Fruit fly (Drosophila melanogaster) whole organism, embryonic: ENCODE results near the gene Mms19.

Experiments used
- Atf-2 ChIP-seq: fragments of 200-800 bp; sonication (Bioruptor generic); optimal IDR thresholded peaks from 2 replicates; lab custom pipeline; 2016; ENCODE audit warnings: missing biosample characterization, missing genetic modification characterization
- CG10267 ChIP-seq: fragments of 200-800 bp; sonication (Bioruptor generic); optimal IDR thresholded peaks from 2 replicates; lab custom pipeline; 2018; ENCODE audit warnings: missing biosample characterization, mild to moderate bottlenecking, missing genetic modification characterization, moderate library complexity
- CG10274 ChIP-seq: fragments of 200-800 bp; sonication (Bioruptor generic); optimal IDR thresholded peaks from 3 replicates; lab custom pipeline; 2017; ENCODE audit warnings: missing biosample characterization, mild to moderate bottlenecking, missing genetic modification characterization
- CG11398 ChIP-seq: fragments of 200-800 bp; sonication (Bioruptor generic); optimal IDR thresholded peaks from 2 replicates; lab custom pipeline; 2016; ENCODE audit warnings: missing biosample characterization, missing genetic modification characterization
- CG12236 ChIP-seq: fragments of 200-800 bp; sonication (Bioruptor generic); optimal IDR thresholded peaks from 2 replicates; lab custom pipeline; 2016; ENCODE audit warnings: missing biosample characterization, missing genetic modification characterization
- CG12299 ChIP-seq: fragments of 200-800 bp; sonication (Bioruptor generic); optimal IDR thresholded peaks from 2 replicates; lab custom pipeline; 2018; ENCODE audit warnings: missing biosample characterization, mild to moderate bottlenecking, missing genetic modification characterization
- CG15011 ChIP-seq: fragments of 200-800 bp; sonication (Bioruptor generic); optimal IDR thresholded peaks from 3 replicates; lab custom pipeline; 2018; ENCODE audit warnings: missing biosample characterization, mild to moderate bottlenecking, missing genetic modification characterization
- CG15696 ChIP-seq: fragments of 200-800 bp; sonication (Bioruptor generic); optimal IDR thresholded peaks from 2 replicates; lab custom pipeline; 2019; ENCODE audit warnings: missing biosample characterization, mild to moderate bottlenecking, missing genetic modification characterization, moderate library complexity
- CG1792 ChIP-seq: fragments of 200-800 bp; sonication (Bioruptor generic); optimal IDR thresholded peaks from 2 replicates; lab custom pipeline; 2016; ENCODE audit warnings: missing biosample characterization, missing genetic modification characterization
- CG34224 ChIP-seq: fragments of 200-800 bp; sonication (Bioruptor generic); IDR thresholded peaks from 3 replicates; pipeline ENCODE4 v1.3.6; 2022; ENCODE audit warnings: missing biosample characterization, missing genetic modification characterization; ENCODE audit not compliant: partially characterized antibody
- CG34422 ChIP-seq: fragments of 200-800 bp; sonication (Bioruptor generic); IDR thresholded peaks from 3 replicates; pipeline ENCODE4 v1.3.6; 2022; ENCODE audit warnings: missing biosample characterization, missing genetic modification characterization
- CG42726 ChIP-seq: fragments of 200-800 bp; sonication (Bioruptor generic); IDR thresholded peaks from 2 replicates; pipeline ENCODE4 v1.3.6; 2022; ENCODE audit warnings: missing biosample characterization, missing genetic modification characterization; ENCODE audit not compliant: partially characterized antibody
- CG4730 ChIP-seq: fragments of 200-800 bp; sonication (Bioruptor generic); IDR thresholded peaks from 2 replicates; pipeline ENCODE4 v1.3.6; 2022; ENCODE audit warnings: missing biosample characterization, missing genetic modification characterization
- CG6175 ChIP-seq: fragments of 200-800 bp; sonication (Bioruptor generic); IDR thresholded peaks from 3 replicates; pipeline ENCODE4 v1.3.6; 2022; ENCODE audit warnings: missing biosample characterization, missing genetic modification characterization
- CG6654 ChIP-seq: fragments of 200-800 bp; sonication (Bioruptor generic); optimal IDR thresholded peaks from 2 replicates; lab custom pipeline; 2017; ENCODE audit warnings: missing biosample characterization, mild to moderate bottlenecking, missing genetic modification characterization
- CG9876 ChIP-seq: fragments of 200-800 bp; sonication (Bioruptor generic); optimal IDR thresholded peaks from 2 replicates; lab custom pipeline; 2016; ENCODE audit warnings: missing biosample characterization, missing genetic modification characterization
- CTCF ChIP-seq: fragments of 200-800 bp; sonication (Bioruptor generic); optimal IDR thresholded peaks from 2 replicates; lab custom pipeline; 2017; ENCODE audit warnings: missing biosample characterization, mild to moderate bottlenecking, missing genetic modification characterization, moderate library complexity
- Deaf1 ChIP-seq: fragments of 200-800 bp; optimal IDR thresholded peaks from 3 replicates; lab custom pipeline; 2019; ENCODE audit warnings: missing biosample characterization, mild to moderate bottlenecking, missing genetic modification characterization, moderate library complexity
- Dek ChIP-seq: fragments of 200-800 bp; sonication (Bioruptor generic); optimal IDR thresholded peaks from 3 replicates; lab custom pipeline; 2019; ENCODE audit warnings: missing biosample characterization, mild to moderate bottlenecking, missing genetic modification characterization, moderate library complexity
- Elba2 ChIP-seq: fragments of 200-800 bp; sonication (Bioruptor generic); optimal IDR thresholded peaks from 3 replicates; lab custom pipeline; 2016; ENCODE audit warnings: missing biosample characterization, missing genetic modification characterization
- HLH54F ChIP-seq: fragments of 200-800 bp; sonication (Bioruptor generic); optimal IDR thresholded peaks from 3 replicates; lab custom pipeline; 2016; ENCODE audit warnings: missing biosample characterization, missing genetic modification characterization
- Hr78 ChIP-seq, 2 experiments: fragments of 200-800 bp in 1 of 2; fragments of >200 bp in 1 of 2; sonication (Bioruptor generic) in 1 of 2; optimal IDR thresholded peaks; 2 replicates each; lab custom pipeline; 2017 to 2019; ENCODE audit warnings: missing biosample characterization in 2 of 2, missing genetic modification characterization in 2 of 2, mild to moderate bottlenecking in 1 of 2, moderate library complexity in 1 of 2
- Kr ChIP-seq: fragments of 200-800 bp; sonication (Bioruptor generic); optimal IDR thresholded peaks from 2 replicates; lab custom pipeline; 2017; ENCODE audit warnings: missing biosample characterization, mild to moderate bottlenecking, missing genetic modification characterization
- Lhr ChIP-seq: fragments of 200-800 bp; sonication (Bioruptor generic); optimal IDR thresholded peaks from 3 replicates; lab custom pipeline; 2017; ENCODE audit warnings: mild to moderate bottlenecking, missing biosample characterization, missing genetic modification reagents, missing genetic modification characterization
- Max ChIP-seq: fragments of 200-800 bp; sonication (Bioruptor generic); optimal IDR thresholded peaks from 2 replicates; lab custom pipeline; 2016; ENCODE audit warnings: missing biosample characterization, mild to moderate bottlenecking, missing genetic modification characterization
- NFAT ChIP-seq: fragments of 200-800 bp; sonication (Bioruptor generic); IDR thresholded peaks from 2 replicates; pipeline ENCODE4 v1.3.6; 2022; ENCODE audit warnings: missing biosample characterization, missing genetic modification characterization
- PHDP ChIP-seq: fragments of 200-800 bp; sonication (Bioruptor generic); optimal IDR thresholded peaks from 3 replicates; lab custom pipeline; 2018; ENCODE audit warnings: missing biosample characterization, mild to moderate bottlenecking, missing genetic modification characterization, moderate library complexity
- Scr ChIP-seq: fragments of 200-800 bp; sonication (Bioruptor generic); IDR thresholded peaks from 2 replicates; pipeline ENCODE4 v1.3.6; 2022; ENCODE audit warnings: missing biosample characterization, missing genetic modification characterization; ENCODE audit not compliant: partially characterized antibody
- Sry-β ChIP-seq: fragments of 200-800 bp; sonication (Bioruptor generic); optimal IDR thresholded peaks from 2 replicates; lab custom pipeline; 2018; ENCODE audit warnings: missing biosample characterization, mild to moderate bottlenecking, missing genetic modification characterization, moderate library complexity
- Xbp1 ChIP-seq: fragments of 200-800 bp; sonication (Bioruptor generic); optimal IDR thresholded peaks from 3 replicates; lab custom pipeline; 2016; ENCODE audit warnings: missing biosample characterization, mild to moderate bottlenecking, missing genetic modification characterization
- ash1 ChIP-seq: fragments of 200-800 bp; sonication (Bioruptor generic); optimal IDR thresholded peaks from 2 replicates; lab custom pipeline; 2018; ENCODE audit warnings: missing biosample characterization, mild to moderate bottlenecking, missing genetic modification characterization
- ci ChIP-seq: fragments of 200-800 bp; sonication (Bioruptor generic); IDR thresholded peaks from 3 replicates; pipeline ENCODE4 v1.3.6; 2022; ENCODE audit warnings: missing biosample characterization, missing genetic modification characterization
- crc ChIP-seq: fragments of 200-800 bp; sonication (Bioruptor generic); optimal IDR thresholded peaks from 2 replicates; lab custom pipeline; 2016; ENCODE audit warnings: missing biosample characterization, missing genetic modification characterization
- ewg ChIP-seq: fragments of 200-800 bp; sonication (Bioruptor generic); optimal IDR thresholded peaks from 3 replicates; lab custom pipeline; 2017; ENCODE audit warnings: mild to moderate bottlenecking, missing biosample characterization, missing genetic modification reagents, missing genetic modification characterization
- fd102C ChIP-seq: fragments of 200-800 bp; sonication (Bioruptor generic); optimal IDR thresholded peaks from 2 replicates; lab custom pipeline; 2018; ENCODE audit warnings: missing biosample characterization, mild to moderate bottlenecking, missing genetic modification characterization, moderate library complexity
- fd96Cb ChIP-seq: fragments of 200-800 bp; sonication (Bioruptor generic); optimal IDR thresholded peaks from 2 replicates; lab custom pipeline; 2018; ENCODE audit warnings: missing biosample characterization, mild to moderate bottlenecking, missing genetic modification characterization, moderate library complexity
- gcm2 ChIP-seq: fragments of 200-800 bp; sonication (Bioruptor generic); optimal IDR thresholded peaks from 2 replicates; lab custom pipeline; 2016; ENCODE audit warnings: missing biosample characterization, missing genetic modification characterization
- ham ChIP-seq: fragments of 200-800 bp; sonication (Bioruptor generic); IDR thresholded peaks from 2 replicates; pipeline ENCODE4 v1.3.6; 2022; ENCODE audit warnings: missing biosample characterization, missing genetic modification characterization
- hbn ChIP-seq: fragments of 200-800 bp; sonication (Bioruptor generic); IDR thresholded peaks from 2 replicates; pipeline ENCODE4 v1.3.6; 2022; ENCODE audit warnings: missing biosample characterization, missing genetic modification characterization; ENCODE audit not compliant: partially characterized antibody
- jumu ChIP-seq: fragments of 200-800 bp; sonication (Bioruptor generic); optimal IDR thresholded peaks from 3 replicates; lab custom pipeline; 2016; ENCODE audit warnings: missing biosample characterization, missing genetic modification characterization
- klu ChIP-seq: fragments of 200-800 bp; sonication (Bioruptor generic); IDR thresholded peaks from 2 replicates; pipeline ENCODE4 v1.3.6; 2022; ENCODE audit warnings: missing biosample characterization, missing genetic modification characterization
- org-1 ChIP-seq: fragments of 200-800 bp; sonication (Bioruptor generic); optimal IDR thresholded peaks from 2 replicates; lab custom pipeline; 2017; ENCODE audit warnings: missing biosample characterization, missing genetic modification characterization
- pzg ChIP-seq: fragments of 200-800 bp; sonication (Bioruptor generic); optimal IDR thresholded peaks from 3 replicates; lab custom pipeline; 2018; ENCODE audit warnings: missing biosample characterization, mild to moderate bottlenecking, missing genetic modification characterization, moderate library complexity
- run ChIP-seq: fragments of 200-800 bp; sonication (Bioruptor generic); optimal IDR thresholded peaks from 3 replicates; lab custom pipeline; 2018; ENCODE audit warnings: missing biosample characterization, mild to moderate bottlenecking, missing genetic modification characterization
- shn ChIP-seq: fragments of 200-800 bp; sonication (Bioruptor generic); optimal IDR thresholded peaks from 3 replicates; lab custom pipeline; 2016; ENCODE audit warnings: missing biosample characterization, missing genetic modification characterization
- stwl ChIP-seq: fragments of 200-800 bp; sonication (Bioruptor generic); optimal IDR thresholded peaks from 3 replicates; lab custom pipeline; 2018; ENCODE audit warnings: missing biosample characterization, mild to moderate bottlenecking, missing genetic modification characterization, moderate library complexity
- toy ChIP-seq: fragments of 200-800 bp; sonication (Bioruptor generic); IDR thresholded peaks from 2 replicates; pipeline ENCODE4 v1.3.6; 2022; ENCODE audit warnings: missing biosample characterization, missing genetic modification characterization
- unc-4 ChIP-seq: fragments of 200-800 bp; sonication (Bioruptor generic); IDR thresholded peaks from 2 replicates; pipeline ENCODE4 v1.3.6; 2022; ENCODE audit warnings: missing biosample characterization, missing genetic modification characterization; ENCODE audit not compliant: partially characterized antibody

Mms19 gene

dm6 chr3R:5215334-5216307, 16.7 kb upstream of the Mms19 start (continued):
- TF ChIP-seq run (tag; lab: Kevin White, UChicago) (peak; percentile 93), Hr78 (GFP tag; optimal IDR thresholded peaks at IDR 0.05; lab: Kevin White, UChicago) (peak in 1 of 2 experiments; percentile 93), gcm2 (GFP tag; lab: Kevin White, UChicago) (peak; percentile 89), Scr (GFP tag; lab: Robert Waterston, UW) (no peak), Sry-β (GFP tag; lab: Kevin White, UChicago) (peak; percentile 84), org-1 (GFP tag; lab: Kevin White, UChicago) (peak; percentile 98), pzg (no peak), jumu (GFP tag; lab: Kevin White, UChicago) (peak; percentile 97), CG1792 (GFP tag; lab: Kevin White, UChicago) (peak; percentile 99), klu (peak; percentile 51), Kr (GFP tag; lab: Kevin White, UChicago) (peak; percentile 100), CG6654 (GFP tag; lab: Kevin White, UChicago) (peak; percentile 84), CG4730 (GFP tag; lab: Robert Waterston, UW) (peak; percentile 75), fd102C (GFP tag; lab: Kevin White, UChicago) (peak; percentile 100), Atf-2 (GFP tag; lab: Kevin White, UChicago) (peak; percentile 98), ham (GFP tag; lab: Robert Waterston, UW) (0 out of 2 replicates have a peak, but pooled peaks have one; percentile 14), CG6175 (GFP tag; lab: Robert Waterston, UW) (peak; percentile 67; the same call in 2 of the 3 replicates), shn (GFP tag; lab: Kevin White, UChicago) (peak; percentile 98), crc (peak; percentile 93), CG12236 (GFP tag; lab: Kevin White, UChicago) (peak; percentile 99), CG34224 (no peak), toy (GFP tag; lab: Robert Waterston, UW) (peak; percentile 75; the same call in 1 of the 2 replicates), HLH54F (GFP tag; lab: Kevin White, UChicago) (peak; percentile 84), CG42726 (no peak), Elba2 (no peak), ewg (GFP tag; lab: Kevin White, UChicago) (peak; percentile 97), unc-4 (no peak; the same call in 1 of the 2 replicates), fd96Cb (peak; percentile 91), CG12299 (tag; lab: Kevin White, UChicago) (peak; percentile 94), Lhr (GFP tag; lab: Kevin White, UChicago) (peak; percentile 99), stwl (tag; lab: Kevin White, UChicago) (peak; percentile 84), PHDP (tag; lab: Kevin White, UChicago) (peak; percentile 91), CG15011 (GFP tag; lab: Kevin White, UChicago) (peak; percentile 93), NFAT (peak; percentile 78), Max (GFP tag; lab: Kevin White, UChicago) (peak; percentile 98), CG10274 (peak; percentile 85), Dek (tag; lab: Kevin White, UChicago) (peak; percentile 74), ci (peak; percentile 100), CTCF (GFP tag; lab: Kevin White, UChicago) (peak; percentile 72), CG11398 (GFP tag; lab: Kevin White, UChicago) (peak; percentile 100), ash1 (GFP tag; lab: Kevin White, UChicago) (peak; percentile 96), CG15696 (peak; percentile 100), CG10267 (peak; percentile 83), CG9876 (peak; percentile 98), hbn (no peak), Xbp1 (GFP tag; lab: Kevin White, UChicago) (peak; percentile 86), CG34422 (GFP tag; lab: Robert Waterston, UW) (peak; percentile 82), Deaf1 (tag; lab: Kevin White, UChicago) (peak; percentile 51)
